Fruit fly (Drosophila melanogaster) whole organism, embryonic: Measurements from ENCODE around the gene CG7714.
A peak's percentile ranks its signal among the peaks of the same experiment; 100 is the strongest.

ENCODE experiments used
- Abd-B ChIP-seq: fragments of 200-800 bp; sonication (Bioruptor generic); optimal IDR thresholded peaks from 2 replicates; lab custom pipeline; 2018; ENCODE audit warnings: missing biosample characterization, mild to moderate bottlenecking, missing genetic modification characterization, moderate library complexity
- CG10431 ChIP-seq: fragments of 200-800 bp; sonication (Bioruptor generic); optimal IDR thresholded peaks from 3 replicates; lab custom pipeline; 2018; ENCODE audit warnings: missing biosample characterization, mild to moderate bottlenecking, missing genetic modification characterization
- CG12104 ChIP-seq: fragments of 200-800 bp; sonication (Bioruptor generic); optimal IDR thresholded peaks from 3 replicates; lab custom pipeline; 2016; ENCODE audit warnings: missing biosample characterization, missing genetic modification characterization
- CG13123 ChIP-seq: fragments of 200-800 bp; sonication (Bioruptor generic); optimal IDR thresholded peaks from 2 replicates; lab custom pipeline; 2016; ENCODE audit warnings: missing biosample characterization, missing genetic modification characterization
- CG15696 ChIP-seq: fragments of 200-800 bp; sonication (Bioruptor generic); optimal IDR thresholded peaks from 2 replicates; lab custom pipeline; 2019; ENCODE audit warnings: missing biosample characterization, mild to moderate bottlenecking, missing genetic modification characterization, moderate library complexity
- CG18262 ChIP-seq: fragments of 200-800 bp; optimal IDR thresholded peaks from 3 replicates; lab custom pipeline; 2019; ENCODE audit warnings: missing biosample characterization, mild to moderate bottlenecking, missing genetic modification characterization, moderate library complexity
- CG1832 ChIP-seq: fragments of 200-800 bp; sonication (Bioruptor generic); optimal IDR thresholded peaks from 2 replicates; lab custom pipeline; 2017; ENCODE audit warnings: missing biosample characterization, mild to moderate bottlenecking, missing genetic modification characterization, inconsistent platforms
- CG2129 ChIP-seq: fragments of 200-800 bp; sonication (Bioruptor generic); IDR thresholded peaks from 2 replicates; pipeline ENCODE4 v1.3.6; 2022; ENCODE audit warnings: missing biosample characterization, missing genetic modification characterization; ENCODE audit not compliant: partially characterized antibody
- CG2678 ChIP-seq: fragments of 200-800 bp; sonication (Bioruptor generic); optimal IDR thresholded peaks from 3 replicates; lab custom pipeline; 2019; ENCODE audit warnings: missing biosample characterization, mild to moderate bottlenecking, missing genetic modification characterization, moderate library complexity
- CG2889 ChIP-seq: fragments of 200-800 bp; sonication (Bioruptor generic); IDR thresholded peaks from 3 replicates; pipeline ENCODE4 v1.3.6; 2022; ENCODE audit warnings: missing biosample characterization, missing genetic modification characterization
- CG3065 ChIP-seq: fragments of 200-800 bp; sonication (Bioruptor generic); optimal IDR thresholded peaks from 2 replicates; lab custom pipeline; 2016; ENCODE audit warnings: missing biosample characterization, missing genetic modification characterization
- CG32532 ChIP-seq: fragments of 200-800 bp; sonication (Bioruptor generic); IDR thresholded peaks from 2 replicates; pipeline ENCODE4 v1.3.6; 2022; ENCODE audit warnings: missing biosample characterization, missing genetic modification characterization
- CG7745 ChIP-seq: fragments of 200-800 bp; sonication (Bioruptor generic); optimal IDR thresholded peaks from 2 replicates; lab custom pipeline; 2018; ENCODE audit warnings: missing biosample characterization, mild to moderate bottlenecking, missing genetic modification characterization, moderate library complexity
- CG8388 ChIP-seq: fragments of 200-800 bp; sonication (Bioruptor generic); optimal IDR thresholded peaks from 2 replicates; lab custom pipeline; 2019; ENCODE audit warnings: missing biosample characterization, mild to moderate bottlenecking, missing genetic modification characterization, moderate library complexity
- CG9609 ChIP-seq: fragments of 200-800 bp; sonication (Bioruptor generic); optimal IDR thresholded peaks from 3 replicates; lab custom pipeline; 2016; ENCODE audit warnings: missing biosample characterization, missing genetic modification characterization
- D ChIP-seq, 2 experiments: fragments of 200-800 bp in 1 of 2; fragments of >200 bp in 1 of 2; sonication (Bioruptor generic) in 1 of 2; optimal IDR thresholded peaks; 2 replicates in 1 of 2; 3 replicates in 1 of 2; lab custom pipeline; 2017; ENCODE audit warnings: mild to moderate bottlenecking in 1 of 2, missing biosample characterization in 1 of 2, missing genetic modification characterization in 1 of 2, missing genetic modification reagents in 1 of 2
- Dip2 ChIP-seq: fragments of 200-800 bp; sonication (Bioruptor generic); IDR thresholded peaks from 2 replicates; pipeline ENCODE4 v1.3.6; 2022; ENCODE audit warnings: missing biosample characterization, missing genetic modification characterization
- Doc3 ChIP-seq: fragments of 200-800 bp; sonication (Bioruptor generic); IDR thresholded peaks from 3 replicates; pipeline ENCODE4 v1.3.6; 2022; ENCODE audit warnings: missing biosample characterization, missing genetic modification characterization; ENCODE audit not compliant: partially characterized antibody
- E2f2 ChIP-seq: fragments of 200-800 bp; sonication (Bioruptor generic); IDR thresholded peaks from 2 replicates; pipeline ENCODE4 v1.3.6; 2022; ENCODE audit warnings: missing biosample characterization, missing genetic modification characterization
- Eip74EF ChIP-seq, 2 experiments: fragments of 200-800 bp in 1 of 2; fragments of >200 bp in 1 of 2; sonication (Bioruptor generic) in 1 of 2; optimal IDR thresholded peaks; 2 replicates each; lab custom pipeline; 2017 to 2019; ENCODE audit warnings: missing biosample characterization in 2 of 2, missing genetic modification characterization in 2 of 2, mild to moderate bottlenecking in 1 of 2, moderate library complexity in 1 of 2
- HLHmδ ChIP-seq: fragments of 200-800 bp; sonication (Bioruptor generic); optimal IDR thresholded peaks from 2 replicates; lab custom pipeline; 2018; ENCODE audit warnings: missing biosample characterization, mild to moderate bottlenecking, missing genetic modification characterization, moderate library complexity
- Hmx ChIP-seq: fragments of 200-800 bp; sonication (Bioruptor generic); optimal IDR thresholded peaks from 2 replicates; lab custom pipeline; 2016; ENCODE audit warnings: missing biosample characterization, missing genetic modification characterization
- MESR4 ChIP-seq: fragments of 200-800 bp; sonication (Bioruptor generic); optimal IDR thresholded peaks from 2 replicates; lab custom pipeline; 2018; ENCODE audit warnings: missing biosample characterization, mild to moderate bottlenecking, missing genetic modification characterization, moderate library complexity
- Mes4 ChIP-seq: fragments of 200-800 bp; sonication (Bioruptor generic); optimal IDR thresholded peaks from 2 replicates; lab custom pipeline; 2016; ENCODE audit warnings: missing biosample characterization, missing genetic modification characterization
- Nf-YA ChIP-seq: fragments of 200-800 bp; sonication (Bioruptor generic); IDR thresholded peaks from 2 replicates; pipeline ENCODE4 v1.3.6; 2022; ENCODE audit warnings: missing biosample characterization, missing genetic modification characterization
- Optix ChIP-seq: fragments of 200-800 bp; sonication (Bioruptor generic); IDR thresholded peaks from 3 replicates; pipeline ENCODE4 v1.3.6; 2022; ENCODE audit warnings: missing biosample characterization, missing genetic modification characterization
- PHDP ChIP-seq: fragments of 200-800 bp; sonication (Bioruptor generic); optimal IDR thresholded peaks from 3 replicates; lab custom pipeline; 2018; ENCODE audit warnings: missing biosample characterization, mild to moderate bottlenecking, missing genetic modification characterization, moderate library complexity
- Sox100B ChIP-seq: fragments of 200-800 bp; sonication (Bioruptor generic); optimal IDR thresholded peaks from 3 replicates; lab custom pipeline; 2018; ENCODE audit warnings: missing biosample characterization, mild to moderate bottlenecking, missing genetic modification characterization
- abd-A ChIP-seq: fragments of 200-800 bp; sonication (Bioruptor generic); optimal IDR thresholded peaks from 3 replicates; lab custom pipeline; 2019; ENCODE audit warnings: missing biosample characterization, mild to moderate bottlenecking, missing genetic modification characterization, moderate library complexity
- caup ChIP-seq: fragments of 200-800 bp; sonication (Bioruptor generic); optimal IDR thresholded peaks from 3 replicates; lab custom pipeline; 2017; ENCODE audit warnings: missing biosample characterization, mild to moderate bottlenecking, missing genetic modification characterization, moderate library complexity; ENCODE audit not compliant: severe bottlenecking
- fd96Cb ChIP-seq: fragments of 200-800 bp; sonication (Bioruptor generic); optimal IDR thresholded peaks from 2 replicates; lab custom pipeline; 2018; ENCODE audit warnings: missing biosample characterization, mild to moderate bottlenecking, missing genetic modification characterization, moderate library complexity
- gfzf ChIP-seq: fragments of 200-800 bp; sonication (Bioruptor generic); optimal IDR thresholded peaks from 2 replicates; lab custom pipeline; 2016; ENCODE audit warnings: missing biosample characterization, mild to moderate bottlenecking, missing genetic modification characterization, moderate library complexity
- gsb ChIP-seq: fragments of 200-800 bp; sonication (Bioruptor generic); IDR thresholded peaks from 2 replicates; pipeline ENCODE4 v1.3.6; 2022; ENCODE audit warnings: missing biosample characterization, missing genetic modification characterization
- hbn ChIP-seq: fragments of 200-800 bp; sonication (Bioruptor generic); IDR thresholded peaks from 2 replicates; pipeline ENCODE4 v1.3.6; 2022; ENCODE audit warnings: missing biosample characterization, missing genetic modification characterization; ENCODE audit not compliant: partially characterized antibody
- knrl ChIP-seq: fragments of 200-800 bp; sonication (Bioruptor generic); IDR thresholded peaks from 3 replicates; pipeline ENCODE4 v1.3.6; 2022; ENCODE audit warnings: missing biosample characterization, missing genetic modification characterization; ENCODE audit not compliant: partially characterized antibody
- lola ChIP-seq, 3 experiments: fragments of >200 bp in 2 of 3; fragments of 200-800 bp in 1 of 3; sonication (Bioruptor generic) in 1 of 3; optimal IDR thresholded peaks; 2 replicates each; lab custom pipeline; 2017 to 2019; ENCODE audit warnings: missing biosample characterization in 3 of 3, missing genetic modification characterization in 3 of 3, mild to moderate bottlenecking in 1 of 3, moderate library complexity in 1 of 3
- maf-S ChIP-seq: fragments of 200-800 bp; sonication (Bioruptor generic); optimal IDR thresholded peaks from 2 replicates; lab custom pipeline; 2016; ENCODE audit warnings: missing biosample characterization, missing genetic modification characterization
- mirr ChIP-seq: fragments of 200-800 bp; sonication (Bioruptor generic); optimal IDR thresholded peaks from 3 replicates; lab custom pipeline; 2018; ENCODE audit warnings: missing biosample characterization, mild to moderate bottlenecking, missing genetic modification characterization
- nerfin-2 ChIP-seq: fragments of 200-800 bp; sonication (Bioruptor generic); IDR thresholded peaks from 2 replicates; pipeline ENCODE4 v1.3.6; 2022; ENCODE audit warnings: missing biosample characterization, missing genetic modification characterization; ENCODE audit not compliant: partially characterized antibody
- otp ChIP-seq: fragments of 200-800 bp; sonication (Bioruptor generic); IDR thresholded peaks from 3 replicates; pipeline ENCODE4, ENCODE4 v1.3.6; 2022; ENCODE audit warnings: missing biosample characterization, missing genetic modification characterization
- p53 ChIP-seq: fragments of 200-800 bp; sonication (Bioruptor generic); optimal IDR thresholded peaks from 2 replicates; lab custom pipeline; 2016; ENCODE audit warnings: missing biosample characterization, missing genetic modification characterization
- pb ChIP-seq: fragments of 200-800 bp; sonication (Bioruptor generic); optimal IDR thresholded peaks from 3 replicates; lab custom pipeline; 2016; ENCODE audit warnings: missing biosample characterization, missing genetic modification characterization
- pfk ChIP-seq: fragments of 200-800 bp; sonication (Bioruptor generic); optimal IDR thresholded peaks from 2 replicates; lab custom pipeline; 2018; ENCODE audit warnings: missing biosample characterization, mild to moderate bottlenecking, missing genetic modification characterization, moderate library complexity
- shn ChIP-seq: fragments of 200-800 bp; sonication (Bioruptor generic); optimal IDR thresholded peaks from 3 replicates; lab custom pipeline; 2016; ENCODE audit warnings: missing biosample characterization, missing genetic modification characterization
- stc ChIP-seq: fragments of 200-800 bp; sonication (Bioruptor generic); IDR thresholded peaks from 2 replicates; pipeline ENCODE4 v1.3.6; 2022; ENCODE audit warnings: missing biosample characterization, missing genetic modification characterization
- ttk ChIP-seq: fragments of 200-800 bp; sonication (Bioruptor generic); IDR thresholded peaks from 2 replicates; pipeline ENCODE4 v2.1.2; 2022; ENCODE audit warnings: missing biosample characterization, missing genetic modification characterization
- unpg ChIP-seq: fragments of 200-800 bp; sonication (Bioruptor generic); optimal IDR thresholded peaks from 3 replicates; lab custom pipeline; 2018; ENCODE audit warnings: missing biosample characterization, mild to moderate bottlenecking, missing genetic modification characterization, moderate library complexity
- usp ChIP-seq: fragments of >200 bp; optimal IDR thresholded peaks from 2 replicates; lab custom pipeline; 2017; ENCODE audit warnings: missing biosample characterization, missing genetic modification characterization

The CG7714 gene

dm6 chr3R:18743270-18743922, 17.2 kb upstream of the CG7714 start, which contains the start of gene Mekk1 (continued):
- no peak for TF ChIP-seq CG1832 (GFP tag; lab: Kevin White, UChicago)
- no peak for TF ChIP-seq stc
- no peak for TF ChIP-seq MESR4 (GFP tag; lab: Kevin White, UChicago)
- no peak for TF ChIP-seq CG8388 (GFP tag; lab: Kevin White, UChicago)
- no peak for TF ChIP-seq Nf-YA (GFP tag; lab: Robert Waterston, UW)
- TF ChIP-seq maf-S (GFP tag; lab: Kevin White, UChicago) = peak; percentile 20
- no peak for TF ChIP-seq nerfin-2
- no peak for TF ChIP-seq D (optimal IDR thresholded peaks at IDR 0.05; lab: Kevin White, UChicago)
- no peak for TF ChIP-seq D (GFP tag; optimal IDR thresholded peaks at IDR 0.05; lab: Kevin White, UChicago)
- TF ChIP-seq CG3065 (GFP tag; lab: Kevin White, UChicago) = no peak
- no peak for TF ChIP-seq Mes4
- TF ChIP-seq CG32532 = no peak
- TF ChIP-seq CG9609 (GFP tag; lab: Kevin White, UChicago) = peak; percentile 35
- TF ChIP-seq lola (GFP tag; optimal IDR thresholded peaks at IDR 0.05; lab: Kevin White, UChicago) = peak in 1 of 3 experiments; percentile 30
- TF ChIP-seq knrl = peak; percentile 74
- TF ChIP-seq CG2129 (GFP tag; lab: Robert Waterston, UW) = peak; percentile 39; the same call in 1 of the 2 replicates
- no peak for TF ChIP-seq HLHmδ (GFP tag; lab: Kevin White, UChicago)
- TF ChIP-seq gsb (GFP tag; lab: Robert Waterston, UW) = no peak
- peak; percentile 41; the same call in 2 of the 3 replicates for TF ChIP-seq Doc3 (GFP tag; lab: Robert Waterston, UW)
- TF ChIP-seq CG10431 (GFP tag; lab: Kevin White, UChicago) = peak; percentile 7
- TF ChIP-seq E2f2 (GFP tag; lab: Robert Waterston, UW) = peak; percentile 94
- TF ChIP-seq CG13123 (GFP tag; lab: Kevin White, UChicago) = no peak
- TF ChIP-seq Abd-B (GFP tag; lab: Kevin White, UChicago) = peak; percentile 40
- peak; percentile 43 for TF ChIP-seq PHDP (tag; lab: Kevin White, UChicago)
- peak; percentile 53 for TF ChIP-seq shn
- TF ChIP-seq usp (GFP tag; lab: Kevin White, UChicago) = no peak
- TF ChIP-seq CG2889 (GFP tag; lab: Robert Waterston, UW) = no peak
- no peak for TF ChIP-seq Eip74EF (GFP tag; optimal IDR thresholded peaks at IDR 0.05; lab: Kevin White, UChicago)
- TF ChIP-seq caup (GFP tag; lab: Kevin White, UChicago) = peak; percentile 41
- TF ChIP-seq fd96Cb = no peak
- no peak for TF ChIP-seq CG15696 (tag; lab: Kevin White, UChicago)
- TF ChIP-seq otp (GFP tag; lab: Robert Waterston, UW) = 0 out of 3 replicates have a peak, but pooled peaks have one; percentile 25
- no peak for TF ChIP-seq ttk (GFP tag; lab: Robert Waterston, UW)
- peak; percentile 14 for TF ChIP-seq gfzf
- TF ChIP-seq Dip2 (GFP tag; lab: Robert Waterston, UW) = no peak
- TF ChIP-seq hbn = peak; percentile 53; the same call in 1 of the 2 replicates
- TF ChIP-seq abd-A (tag; lab: Kevin White, UChicago) = no peak
- no peak for TF ChIP-seq p53 (GFP tag; lab: Kevin White, UChicago)
- peak; percentile 17 for TF ChIP-seq unpg (GFP tag; lab: Kevin White, UChicago)
- peak; percentile 21 for TF ChIP-seq Hmx (GFP tag; lab: Kevin White, UChicago)
- no peak for TF ChIP-seq mirr (GFP tag; lab: Kevin White, UChicago)
- no peak for TF ChIP-seq CG12104 (GFP tag; lab: Kevin White, UChicago)
- peak; percentile 70 for TF ChIP-seq CG2678 (tag; lab: Kevin White, UChicago)
- peak; percentile 18 for TF ChIP-seq CG18262
- peak; percentile 43 for TF ChIP-seq Sox100B (GFP tag; lab: Kevin White, UChicago)
- TF ChIP-seq pfk (GFP tag; lab: Kevin White, UChicago) = no peak
- TF ChIP-seq pb (GFP tag; lab: Kevin White, UChicago) = no peak
- no peak for TF ChIP-seq CG7745 (tag; lab: Kevin White, UChicago)
- no peak for TF ChIP-seq Optix
